Worm (Caenorhabditis elegans): ENCODE results near the gene C17B7.12.

DNA sequence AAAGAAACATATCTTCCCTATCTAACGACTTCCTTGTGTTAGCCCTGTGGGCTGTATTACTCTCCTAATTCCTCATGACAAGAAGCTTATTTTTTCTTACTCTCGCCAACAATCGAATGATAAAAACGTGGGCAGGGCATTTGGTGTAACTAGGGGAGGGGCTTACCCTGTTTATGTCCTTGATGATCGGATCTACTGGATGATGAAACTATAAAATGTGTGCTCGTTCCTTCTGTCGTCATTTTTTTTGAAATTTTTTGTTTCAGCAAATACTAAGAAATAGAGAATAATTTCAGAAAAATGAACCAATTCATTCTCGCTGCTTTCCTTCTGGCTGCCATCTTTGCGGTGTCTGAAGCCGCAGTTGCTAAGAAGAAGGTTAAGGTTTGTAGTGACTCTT lies 10.5 kb upstream of the C17B7.12 start, which contains the start of gene C17B7.3:
- TF ChIP-seq aly-1 (tag; optimal IDR thresholded peaks at IDR 0.05), result no peak
- no peak for TF ChIP-seq B0310.2 (tag; optimal IDR thresholded peaks at IDR 0.05)
- no peak for TF ChIP-seq ceh-36 (tag; optimal IDR thresholded peaks at IDR 0.05)

All from whole organism, early embryonic.